Fruit fly (Drosophila melanogaster) whole organism, wandering third instar larva: ENCODE data around the gene Wdr62.

Experiments used
- Abd-B ChIP-seq: fragments of >200 bp; optimal IDR thresholded peaks from 2 replicates; lab custom pipeline; 2017; ENCODE audit warnings: missing biosample characterization, missing genetic modification characterization
- CG32264 ChIP-seq: fragments of 200-800 bp; sonication (Bioruptor generic); optimal IDR thresholded peaks from 2 replicates; lab custom pipeline; 2016; ENCODE audit warnings: missing biosample characterization, missing genetic modification characterization
- Dfd ChIP-seq: fragments of >200 bp; optimal IDR thresholded peaks from 2 replicates; lab custom pipeline; 2017; ENCODE audit warnings: missing biosample characterization, missing genetic modification characterization
- Dif ChIP-seq: fragments of 200-275, 200-300 bp; sonication (Bioruptor generic); optimal IDR thresholded peaks from 2 replicates; lab custom pipeline; 2018; ENCODE audit warnings: missing biosample characterization, missing genetic modification characterization; ENCODE audit not compliant: partially characterized antibody
- GATAd ChIP-seq: sonication (Bioruptor generic); optimal IDR thresholded peaks from 2 replicates; lab custom pipeline; 2016; ENCODE audit warnings: missing biosample characterization, missing genetic modification characterization
- HLH106 ChIP-seq: fragments of 200-800 bp; optimal IDR thresholded peaks from 3 replicates; lab custom pipeline; 2019; ENCODE audit warnings: missing biosample characterization, mild to moderate bottlenecking, missing genetic modification characterization, moderate library complexity
- Hnf4 ChIP-seq: fragments of 200-800 bp; sonication (Bioruptor generic); optimal IDR thresholded peaks from 2 replicates; lab custom pipeline; 2016; ENCODE audit warnings: missing biosample characterization, mild to moderate bottlenecking, missing genetic modification characterization
- Hr78 ChIP-seq: fragments of >200 bp; optimal IDR thresholded peaks from 2 replicates; lab custom pipeline; 2017; ENCODE audit warnings: missing biosample characterization, missing genetic modification characterization
- Hr83 ChIP-seq: fragments of 200-300 bp; sonication (Bioruptor generic); optimal IDR thresholded peaks from 2 replicates; lab custom pipeline; 2016; ENCODE audit warnings: missing biosample characterization, mild to moderate bottlenecking, missing genetic modification characterization, moderate library complexity; ENCODE audit not compliant: poor library complexity, severe bottlenecking
- Jra ChIP-seq: sonication (Bioruptor generic); optimal IDR thresholded peaks from 2 replicates; lab custom pipeline; 2016; ENCODE audit warnings: missing biosample characterization, missing genetic modification characterization
- Mio ChIP-seq: sonication (Bioruptor generic); optimal IDR thresholded peaks from 2 replicates; lab custom pipeline; 2016; ENCODE audit warnings: missing biosample characterization, missing genetic modification characterization
- Myc ChIP-seq: fragments of >200 bp; optimal IDR thresholded peaks from 2 replicates; lab custom pipeline; 2017
- N ChIP-seq: fragments of >200 bp; optimal IDR thresholded peaks from 2 replicates; lab custom pipeline; 2018; ENCODE audit warnings: missing biosample characterization, missing external identifiers, missing genetic modification characterization
- OdsH ChIP-seq: fragments of 200-800 bp; sonication (Bioruptor generic); optimal IDR thresholded peaks from 2 replicates; lab custom pipeline; 2016; ENCODE audit warnings: missing biosample characterization, mild to moderate bottlenecking, missing genetic modification characterization
- Rel ChIP-seq, 2 experiments: fragments of 200-800 bp; sonication (Bioruptor generic) in 1 of 2; optimal IDR thresholded peaks; 2 replicates in 1 of 2; 3 replicates in 1 of 2; lab custom pipeline; 2016 to 2019; ENCODE audit warnings: mild to moderate bottlenecking in 2 of 2, missing biosample characterization in 2 of 2, missing genetic modification characterization in 2 of 2, moderate library complexity in 1 of 2
- Sp1 ChIP-seq: fragments of 200-800 bp; sonication (Bioruptor generic); optimal IDR thresholded peaks from 3 replicates; lab custom pipeline; 2019; ENCODE audit warnings: missing biosample characterization, mild to moderate bottlenecking, missing genetic modification characterization, moderate library complexity
- Vsx2 ChIP-seq: fragments of 200-300, 225-300 bp; sonication (Bioruptor generic); optimal IDR thresholded peaks from 2 replicates; lab custom pipeline; 2018; ENCODE audit warnings: missing biosample characterization, missing genetic modification characterization; ENCODE audit not compliant: partially characterized antibody
- br ChIP-seq: fragments of 200-800 bp; sonication (Bioruptor generic); optimal IDR thresholded peaks from 2 replicates; lab custom pipeline; 2016; ENCODE audit warnings: missing biosample characterization, missing genetic modification characterization
- brk ChIP-seq: fragments of 200-800 bp; sonication (Bioruptor generic); optimal IDR thresholded peaks from 2 replicates; lab custom pipeline; 2016; ENCODE audit warnings: missing biosample characterization, mild to moderate bottlenecking, missing genetic modification characterization
- dl ChIP-seq, 2 experiments: fragments of 175-275, 200-275 bp in 1 of 2; fragments of 200-275 bp in 1 of 2; sonication (Bioruptor generic); optimal IDR thresholded peaks; lab custom pipeline; 2018; ENCODE audit warnings: mild to moderate bottlenecking in 2 of 2, missing biosample characterization in 2 of 2, missing genetic modification characterization in 2 of 2, moderate library complexity in 2 of 2; ENCODE audit not compliant: partially characterized antibody in 2 of 2, insufficient read depth in 1 of 2
- dmrt93B ChIP-seq: fragments of 200-800 bp; sonication (Bioruptor generic); optimal IDR thresholded peaks from 2 replicates; lab custom pipeline; 2018; ENCODE audit warnings: missing biosample characterization, mild to moderate bottlenecking, missing genetic modification characterization
- dsf ChIP-seq: sonication (Bioruptor generic); optimal IDR thresholded peaks from 2 replicates; lab custom pipeline; 2016; ENCODE audit warnings: missing biosample characterization, missing genetic modification characterization, borderline replicate concordance
- ey ChIP-seq: fragments of 200-800 bp; sonication (Bioruptor generic); optimal IDR thresholded peaks from 2 replicates; lab custom pipeline; 2016; ENCODE audit warnings: missing biosample characterization, missing genetic modification characterization
- foxo ChIP-seq, 2 experiments: fragments of 200-800 bp; sonication (Bioruptor generic); optimal IDR thresholded peaks; 2 replicates in 1 of 2; 3 replicates in 1 of 2; lab custom pipeline; 2016 to 2017; ENCODE audit warnings: missing biosample characterization in 2 of 2, missing genetic modification characterization in 2 of 2
- fru ChIP-seq: fragments of 200-800 bp; sonication (Bioruptor generic); optimal IDR thresholded peaks from 3 replicates; lab custom pipeline; 2016; ENCODE audit warnings: missing biosample characterization, mild to moderate bottlenecking, missing genetic modification characterization
- h ChIP-seq: fragments of 200-800 bp; sonication (Bioruptor generic); optimal IDR thresholded peaks from 3 replicates; lab custom pipeline; 2016; ENCODE audit warnings: missing biosample characterization, mild to moderate bottlenecking, missing genetic modification characterization
- jim ChIP-seq: fragments of 175-275, 200-325 bp; sonication (Bioruptor generic); optimal IDR thresholded peaks from 2 replicates; lab custom pipeline; 2016; ENCODE audit warnings: missing biosample characterization, mild to moderate bottlenecking, missing genetic modification characterization
- lola ChIP-seq: fragments of >200 bp; optimal IDR thresholded peaks from 2 replicates; lab custom pipeline; 2017; ENCODE audit warnings: missing biosample characterization, missing genetic modification characterization
- pan ChIP-seq: fragments of >200 bp; optimal IDR thresholded peaks from 2 replicates; lab custom pipeline; 2017
- psq ChIP-seq: fragments of 200-800 bp; sonication (Bioruptor generic); optimal IDR thresholded peaks from 3 replicates; lab custom pipeline; 2017; ENCODE audit warnings: missing biosample characterization, mild to moderate bottlenecking, missing genetic modification characterization, moderate library complexity
- sage ChIP-seq: fragments of 200-800 bp; sonication (Bioruptor generic); optimal IDR thresholded peaks from 2 replicates; lab custom pipeline; 2016; ENCODE audit warnings: missing biosample characterization, mild to moderate bottlenecking, missing genetic modification characterization
- tai ChIP-seq: sonication (Bioruptor generic); optimal IDR thresholded peaks from 2 replicates; lab custom pipeline; 2016; ENCODE audit warnings: missing biosample characterization, missing genetic modification characterization
- usp ChIP-seq: fragments of >200 bp; optimal IDR thresholded peaks from 2 replicates; lab custom pipeline; 2017; ENCODE audit warnings: missing biosample characterization, missing genetic modification characterization
- woc ChIP-seq: sonication (Bioruptor generic); optimal IDR thresholded peaks from 2 replicates; lab custom pipeline; 2016; ENCODE audit warnings: missing biosample characterization, mild to moderate bottlenecking, missing genetic modification characterization

The Wdr62 gene

DNA sequence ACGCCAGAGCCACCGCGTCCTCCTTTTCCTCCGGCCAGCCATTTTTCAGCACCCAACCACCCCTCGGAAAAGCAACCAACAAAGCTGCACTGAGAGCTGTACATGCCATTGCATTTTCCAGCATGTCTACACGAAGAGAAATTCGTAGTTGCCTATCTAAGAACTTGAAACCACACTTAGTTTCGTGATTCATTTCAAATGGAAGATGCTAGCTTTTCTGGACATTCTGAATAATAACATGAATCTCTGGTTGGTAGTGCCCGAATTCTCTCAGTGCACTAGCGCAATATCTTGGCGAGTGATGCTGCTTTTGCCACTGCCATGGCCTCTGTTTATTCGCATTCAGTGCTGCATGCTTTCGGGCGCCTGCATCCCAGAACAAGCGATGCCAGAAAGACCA, 22.4 kb upstream of the Wdr62 start:
- TF ChIP-seq Mio (no peak), Sp1 (GFP tag; lab: Kevin White, UChicago) (no peak), ey (GFP tag; lab: Kevin White, UChicago) (no peak), fru (peak; percentile 20), Abd-B (GFP tag; lab: Kevin White, UChicago) (no peak), GATAd (GFP tag; lab: Kevin White, UChicago) (no peak)

DNA sequence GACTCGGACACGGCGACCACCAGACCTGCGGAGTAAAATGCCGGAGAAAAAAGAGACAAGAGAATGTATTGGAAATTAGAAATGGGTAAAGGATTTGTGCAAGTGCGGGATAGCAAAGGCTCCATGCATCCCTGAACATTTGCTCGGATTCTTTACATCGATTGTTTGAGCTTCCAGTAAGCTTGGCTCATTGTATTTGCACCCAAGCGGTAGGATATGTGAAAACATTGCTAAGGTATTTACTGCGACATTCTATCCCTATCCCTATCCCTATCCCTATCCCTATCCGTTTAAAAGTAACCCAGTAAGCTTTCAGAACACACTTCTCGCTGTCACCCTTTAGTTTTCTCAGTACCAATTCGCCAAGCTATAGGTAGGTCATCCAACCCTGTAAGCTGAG, 14.9 kb upstream of the Wdr62 start, which contains the start of gene CG7295:
Gene CG7295, plus strand, starts transcription at position 301 of the 400 bp plus-strand sequence.
- TF ChIP-seq dsf (GFP tag; lab: Kevin White, UChicago) = no peak
- TF ChIP-seq jim = no peak
- no peak for TF ChIP-seq OdsH (GFP tag; lab: Kevin White, UChicago)
- TF ChIP-seq Jra (GFP tag; lab: Kevin White, UChicago) = no peak
- no peak for TF ChIP-seq sage (GFP tag; lab: Kevin White, UChicago)
- TF ChIP-seq woc (GFP tag; lab: Kevin White, UChicago) = no peak
- TF ChIP-seq N (GFP tag; lab: Kevin White, UChicago) = no peak
- TF ChIP-seq brk (GFP tag; lab: Kevin White, UChicago) = no peak
- TF ChIP-seq Dfd = no peak
- no peak for TF ChIP-seq psq (GFP tag; lab: Kevin White, UChicago)
- TF ChIP-seq HLH106 = no peak
- TF ChIP-seq fru = no peak
- no peak for TF ChIP-seq pan (lab: Kevin White, UChicago)
- TF ChIP-seq tai = no peak
- TF ChIP-seq Dif (GFP tag; lab: Kevin White, UChicago) = no peak
- TF ChIP-seq dmrt93B (GFP tag; lab: Kevin White, UChicago) = no peak
- TF ChIP-seq Hr78 (GFP tag; lab: Kevin White, UChicago) = no peak
- TF ChIP-seq CG32264 = no peak

DNA sequence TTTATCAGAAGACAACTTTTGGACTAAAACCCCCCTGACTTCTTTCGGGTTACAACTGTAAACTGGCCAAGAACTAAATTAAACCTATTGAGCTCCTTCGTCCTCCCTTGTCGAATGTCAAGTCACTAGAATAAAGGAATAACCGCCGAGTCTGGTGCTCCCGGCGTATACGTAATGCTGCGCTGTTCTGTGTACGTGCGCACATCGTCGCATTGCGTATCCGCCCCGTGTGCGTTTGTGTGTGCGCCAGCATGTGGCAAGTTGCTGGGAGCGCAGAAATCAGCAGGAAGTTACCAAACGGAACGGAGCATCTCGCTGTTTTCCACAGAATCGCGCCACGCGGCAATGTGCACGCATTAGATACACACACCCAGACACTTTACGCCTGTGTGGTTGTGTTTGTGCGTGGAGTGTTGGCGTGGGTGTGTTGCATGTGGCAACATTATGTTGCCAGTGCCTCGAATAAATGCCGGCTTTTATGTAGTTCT, 10.8 kb upstream of the Wdr62 start:
- TF ChIP-seq Dif (GFP tag; lab: Kevin White, UChicago) (no peak), usp (GFP tag; lab: Kevin White, UChicago) (no peak), br (GFP tag; lab: Kevin White, UChicago) (no peak), dl (GFP tag; optimal IDR thresholded peaks at IDR 0.05; lab: Kevin White, UChicago; ENCODE audit: insufficient read depth in 1 of 2, partially characterized antibody in 2 of 2) (no peak), Hnf4 (GFP tag; lab: Kevin White, UChicago) (no peak), lola (GFP tag; lab: Kevin White, UChicago) (no peak), Myc (no peak), HLH106 (no peak), ey (GFP tag; lab: Kevin White, UChicago) (no peak), Sp1 (GFP tag; lab: Kevin White, UChicago) (no peak)
- TF ChIP-seq, all 38 proteins: peak for 0

DNA sequence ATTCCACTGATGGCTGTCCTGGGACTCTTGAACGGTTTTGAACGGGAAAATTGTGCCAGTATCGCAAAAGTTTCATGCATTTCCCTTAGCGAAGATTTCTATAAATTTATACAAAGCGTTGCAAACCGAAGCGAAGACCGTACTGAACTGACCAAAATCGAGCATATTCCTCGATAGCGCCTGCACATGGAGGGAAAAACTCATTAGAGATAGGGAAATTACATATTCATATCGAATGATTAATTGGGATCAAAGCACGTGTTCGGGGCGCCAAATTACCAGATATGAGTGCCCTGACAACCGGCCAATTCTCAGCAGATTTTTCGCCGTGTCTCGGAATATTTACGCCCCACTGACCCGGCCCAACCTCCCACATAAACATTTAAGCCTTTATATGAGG, 3.0 kb upstream of the Wdr62 start, which contains the start of gene CG31663:
Gene CG31663, minus strand, starts transcription at position 101 of the 400 bp plus-strand sequence.
- TF ChIP-seq jim = no peak
- TF ChIP-seq woc (GFP tag; lab: Kevin White, UChicago) = no peak
- no peak for TF ChIP-seq Hr78 (GFP tag; lab: Kevin White, UChicago)
- no peak for TF ChIP-seq brk (GFP tag; lab: Kevin White, UChicago)
- no peak for TF ChIP-seq Rel (GFP tag; optimal IDR thresholded peaks at IDR 0.05; lab: Kevin White, UChicago)
- no peak for TF ChIP-seq Rel (tag; optimal IDR thresholded peaks at IDR 0.05; lab: Kevin White, UChicago)
- TF ChIP-seq sage (GFP tag; lab: Kevin White, UChicago) = no peak
- TF ChIP-seq Dif (GFP tag; lab: Kevin White, UChicago) = no peak
- no peak for TF ChIP-seq dsf (GFP tag; lab: Kevin White, UChicago)
- TF ChIP-seq Hr83 (GFP tag; lab: Kevin White, UChicago) = no peak
- no peak for TF ChIP-seq Myc

DNA sequence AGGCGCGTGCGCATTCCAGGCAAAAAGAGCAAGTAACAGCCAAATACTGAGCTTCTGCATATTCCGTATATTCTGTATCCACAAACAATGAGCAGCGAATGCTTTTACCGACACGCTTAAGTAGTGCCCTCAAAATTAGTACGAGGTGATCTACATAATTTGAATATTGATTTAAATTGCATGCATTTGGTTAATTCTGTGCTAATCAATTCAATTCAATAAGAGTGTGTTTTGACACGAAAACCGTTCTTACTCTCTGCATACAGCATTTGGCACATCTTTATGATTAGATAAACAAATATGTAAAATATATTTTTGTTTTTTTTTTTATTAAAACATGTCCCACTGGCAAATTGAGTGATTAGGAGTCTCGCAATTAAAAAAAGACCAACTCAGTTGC, 1.3 kb upstream of the Wdr62 start, which contains the start of gene CG15358:
Gene CG15358, minus strand, starts transcription at position 101 of the 400 bp plus-strand sequence.
- TF ChIP-seq Rel (GFP tag; optimal IDR thresholded peaks at IDR 0.05; lab: Kevin White, UChicago) = no peak
- TF ChIP-seq Rel (tag; optimal IDR thresholded peaks at IDR 0.05; lab: Kevin White, UChicago) = no peak
- TF ChIP-seq h (GFP tag; lab: Kevin White, UChicago) = no peak
- no peak for TF ChIP-seq N (GFP tag; lab: Kevin White, UChicago)
- no peak for TF ChIP-seq CG32264
- TF ChIP-seq Vsx2 (GFP tag; lab: Kevin White, UChicago) = no peak
- no peak for TF ChIP-seq dsf (GFP tag; lab: Kevin White, UChicago)
- TF ChIP-seq foxo (GFP tag; optimal IDR thresholded peaks at IDR 0.05; lab: Kevin White, UChicago) = no peak
- no peak for TF ChIP-seq fru
